Fruit fly (Drosophila melanogaster) whole organism, embryonic: Measurements from ENCODE around the gene Uggt.
A peak's percentile ranks its signal among the peaks of the same experiment; 100 is the strongest.

Experiments used
- Aef1 ChIP-seq: fragments of 200-800 bp; sonication (Bioruptor generic); IDR thresholded peaks from 3 replicates; pipeline ENCODE4 v1.3.6; 2022; ENCODE audit warnings: missing biosample characterization, missing genetic modification characterization
- CG10147 ChIP-seq: fragments of 200-800 bp; sonication (Bioruptor generic); optimal IDR thresholded peaks from 2 replicates; lab custom pipeline; 2019; ENCODE audit warnings: missing biosample characterization, mild to moderate bottlenecking, missing genetic modification characterization, moderate library complexity
- CG11093 ChIP-seq: fragments of 200-800 bp; sonication (Bioruptor generic); IDR thresholded peaks from 3 replicates; pipeline ENCODE4 v1.3.6; 2022; ENCODE audit warnings: missing biosample characterization, missing genetic modification characterization
- CG12219 ChIP-seq: fragments of 200-800 bp; sonication (Bioruptor generic); optimal IDR thresholded peaks from 3 replicates; lab custom pipeline; 2018; ENCODE audit warnings: missing biosample characterization, mild to moderate bottlenecking, missing genetic modification characterization
- CG12299 ChIP-seq: fragments of 200-800 bp; sonication (Bioruptor generic); optimal IDR thresholded peaks from 2 replicates; lab custom pipeline; 2018; ENCODE audit warnings: missing biosample characterization, mild to moderate bottlenecking, missing genetic modification characterization
- CG12391 ChIP-seq: fragments of 200-800 bp; sonication (Bioruptor generic); optimal IDR thresholded peaks from 3 replicates; lab custom pipeline; 2018; ENCODE audit warnings: missing biosample characterization, mild to moderate bottlenecking, missing genetic modification characterization, moderate library complexity
- CG15011 ChIP-seq: fragments of 200-800 bp; sonication (Bioruptor generic); optimal IDR thresholded peaks from 3 replicates; lab custom pipeline; 2018; ENCODE audit warnings: missing biosample characterization, mild to moderate bottlenecking, missing genetic modification characterization
- CG1647 ChIP-seq: fragments of 200-800 bp; sonication (Bioruptor generic); optimal IDR thresholded peaks from 3 replicates; lab custom pipeline; 2016; ENCODE audit warnings: missing biosample characterization, missing genetic modification characterization
- CG16863 ChIP-seq: fragments of 200-800 bp; sonication (Bioruptor generic); optimal IDR thresholded peaks from 3 replicates; lab custom pipeline; 2016; ENCODE audit warnings: missing biosample characterization, missing genetic modification characterization
- CG17359 ChIP-seq: fragments of 200-800 bp; sonication (Bioruptor generic); optimal IDR thresholded peaks from 3 replicates; lab custom pipeline; 2018; ENCODE audit warnings: missing biosample characterization, mild to moderate bottlenecking, missing genetic modification characterization, moderate library complexity
- CG17361 ChIP-seq: fragments of 200-800 bp; sonication (Bioruptor generic); IDR thresholded peaks from 3 replicates; pipeline ENCODE4 v1.3.6; 2022; ENCODE audit warnings: missing biosample characterization, missing genetic modification characterization
- CG17912 ChIP-seq: fragments of 200-800 bp; sonication (Bioruptor generic); optimal IDR thresholded peaks from 2 replicates; lab custom pipeline; 2018; ENCODE audit warnings: missing biosample characterization, mild to moderate bottlenecking, missing genetic modification characterization
- CG18011 ChIP-seq: fragments of 200-800 bp; sonication (Bioruptor generic); optimal IDR thresholded peaks from 2 replicates; lab custom pipeline; 2017; ENCODE audit warnings: missing biosample characterization, missing genetic modification characterization, mild to moderate bottlenecking, moderate library complexity, missing genotype
- CG1832 ChIP-seq: fragments of 200-800 bp; sonication (Bioruptor generic); optimal IDR thresholded peaks from 2 replicates; lab custom pipeline; 2017; ENCODE audit warnings: missing biosample characterization, mild to moderate bottlenecking, missing genetic modification characterization, inconsistent platforms
- CG18599 ChIP-seq: fragments of 200-800 bp; sonication (Bioruptor generic); optimal IDR thresholded peaks from 3 replicates; lab custom pipeline; 2017; ENCODE audit warnings: missing biosample characterization, missing genetic modification characterization, mild to moderate bottlenecking, moderate library complexity, missing genetic modification reagents
- CG18764 ChIP-seq: fragments of 200-800 bp; sonication (Bioruptor generic); optimal IDR thresholded peaks from 3 replicates; lab custom pipeline; 2016; ENCODE audit warnings: missing biosample characterization, missing genetic modification characterization
- CG2129 ChIP-seq: fragments of 200-800 bp; sonication (Bioruptor generic); IDR thresholded peaks from 2 replicates; pipeline ENCODE4 v1.3.6; 2022; ENCODE audit warnings: missing biosample characterization, missing genetic modification characterization; ENCODE audit not compliant: partially characterized antibody
- CG2712 ChIP-seq: fragments of 200-800 bp; optimal IDR thresholded peaks from 3 replicates; lab custom pipeline; 2019; ENCODE audit warnings: missing biosample characterization, mild to moderate bottlenecking, missing genetic modification characterization, moderate library complexity
- CG32532 ChIP-seq: fragments of 200-800 bp; sonication (Bioruptor generic); IDR thresholded peaks from 2 replicates; pipeline ENCODE4 v1.3.6; 2022; ENCODE audit warnings: missing biosample characterization, missing genetic modification characterization
- CG32767 ChIP-seq: fragments of 200-800 bp; sonication (Bioruptor generic); IDR thresholded peaks from 2 replicates; pipeline ENCODE4 v1.3.6; 2022; ENCODE audit warnings: missing biosample characterization, missing genetic modification characterization
- CG32772 ChIP-seq: fragments of 200-800 bp; sonication (Bioruptor generic); IDR thresholded peaks from 2 replicates; pipeline ENCODE4 v1.3.6; 2022; ENCODE audit warnings: missing biosample characterization, missing genetic modification characterization
- CG4854 ChIP-seq: fragments of 200-800 bp; sonication (Bioruptor generic); optimal IDR thresholded peaks from 2 replicates; lab custom pipeline; 2016; ENCODE audit warnings: missing biosample characterization, missing genetic modification characterization, inconsistent platforms
- CG5180 ChIP-seq: fragments of 200-800 bp; sonication (Bioruptor generic); optimal IDR thresholded peaks from 3 replicates; lab custom pipeline; 2017; ENCODE audit warnings: missing biosample characterization, missing genetic modification characterization, mild to moderate bottlenecking, moderate library complexity, missing genetic modification reagents
- CG5245 ChIP-seq: fragments of 200-800 bp; sonication (Bioruptor generic); optimal IDR thresholded peaks from 3 replicates; lab custom pipeline; 2016; ENCODE audit warnings: missing biosample characterization, missing genetic modification characterization
- CG6654 ChIP-seq: fragments of 200-800 bp; sonication (Bioruptor generic); optimal IDR thresholded peaks from 2 replicates; lab custom pipeline; 2017; ENCODE audit warnings: missing biosample characterization, mild to moderate bottlenecking, missing genetic modification characterization
- CG8388 ChIP-seq: fragments of 200-800 bp; sonication (Bioruptor generic); optimal IDR thresholded peaks from 2 replicates; lab custom pipeline; 2019; ENCODE audit warnings: missing biosample characterization, mild to moderate bottlenecking, missing genetic modification characterization, moderate library complexity
- CG8944 ChIP-seq: fragments of 200-800 bp; sonication (Bioruptor generic); optimal IDR thresholded peaks from 3 replicates; lab custom pipeline; 2016; ENCODE audit warnings: missing biosample characterization, missing genetic modification characterization
- CG9932 ChIP-seq: fragments of 200-800 bp; sonication (Bioruptor generic); IDR thresholded peaks from 2 replicates; pipeline ENCODE4 v1.3.6; 2022; ENCODE audit warnings: missing biosample characterization, missing genetic modification characterization
- D19A ChIP-seq: fragments of 200-800 bp; optimal IDR thresholded peaks from 3 replicates; lab custom pipeline; 2019; ENCODE audit warnings: missing biosample characterization, mild to moderate bottlenecking, missing genetic modification characterization, moderate library complexity
- Dek ChIP-seq: fragments of 200-800 bp; sonication (Bioruptor generic); optimal IDR thresholded peaks from 3 replicates; lab custom pipeline; 2019; ENCODE audit warnings: missing biosample characterization, mild to moderate bottlenecking, missing genetic modification characterization, moderate library complexity
- ERR ChIP-seq: fragments of 200-800 bp; sonication (Bioruptor generic); optimal IDR thresholded peaks from 2 replicates; lab custom pipeline; 2016; ENCODE audit warnings: missing biosample characterization, missing genetic modification characterization
- Elba2 ChIP-seq: fragments of 200-800 bp; sonication (Bioruptor generic); optimal IDR thresholded peaks from 3 replicates; lab custom pipeline; 2016; ENCODE audit warnings: missing biosample characterization, missing genetic modification characterization
- Hey ChIP-seq: fragments of 200-800 bp; sonication (Bioruptor generic); optimal IDR thresholded peaks from 3 replicates; lab custom pipeline; 2018; ENCODE audit warnings: missing biosample characterization, mild to moderate bottlenecking, missing genetic modification characterization
- Hr39 ChIP-seq: fragments of >200 bp; optimal IDR thresholded peaks from 2 replicates; lab custom pipeline; 2017
- Hr51 ChIP-seq, 2 experiments: fragments of 200-800 bp; sonication (Bioruptor generic); optimal IDR thresholded peaks; 2 replicates in 1 of 2; 3 replicates in 1 of 2; lab custom pipeline; 2016 to 2018; ENCODE audit warnings: missing biosample characterization in 2 of 2, missing genetic modification characterization in 2 of 2, mild to moderate bottlenecking in 1 of 2, moderate library complexity in 1 of 2
- Kr ChIP-seq: fragments of 200-800 bp; sonication (Bioruptor generic); optimal IDR thresholded peaks from 2 replicates; lab custom pipeline; 2017; ENCODE audit warnings: missing biosample characterization, mild to moderate bottlenecking, missing genetic modification characterization
- Lpt ChIP-seq: fragments of >200 bp; optimal IDR thresholded peaks from 2 replicates; lab custom pipeline; 2018; ENCODE audit warnings: missing biosample characterization, missing genetic modification characterization
- Nf-YA ChIP-seq: fragments of 200-800 bp; sonication (Bioruptor generic); IDR thresholded peaks from 2 replicates; pipeline ENCODE4 v1.3.6; 2022; ENCODE audit warnings: missing biosample characterization, missing genetic modification characterization
- Nf-YC ChIP-seq: fragments of 200-800 bp; optimal IDR thresholded peaks from 3 replicates; lab custom pipeline; 2019; ENCODE audit warnings: missing biosample characterization, mild to moderate bottlenecking, missing genetic modification characterization, moderate library complexity
- NfI ChIP-seq: fragments of 200-800 bp; sonication (Bioruptor generic); optimal IDR thresholded peaks from 3 replicates; lab custom pipeline; 2018; ENCODE audit warnings: missing biosample characterization, mild to moderate bottlenecking, missing genetic modification characterization, moderate library complexity
- Spps ChIP-seq: fragments of 200-800 bp; sonication (Bioruptor generic); optimal IDR thresholded peaks from 2 replicates; lab custom pipeline; 2018; ENCODE audit warnings: missing biosample characterization, mild to moderate bottlenecking, missing genetic modification characterization
- bsh ChIP-seq, 2 experiments: fragments of 200-800 bp; sonication (Bioruptor generic); optimal IDR thresholded peaks; 2 replicates each; lab custom pipeline; 2017 to 2018; ENCODE audit warnings: mild to moderate bottlenecking in 2 of 2, missing biosample characterization in 2 of 2, missing genetic modification characterization in 2 of 2, moderate library complexity in 1 of 2
- fd102C ChIP-seq: fragments of 200-800 bp; sonication (Bioruptor generic); optimal IDR thresholded peaks from 2 replicates; lab custom pipeline; 2018; ENCODE audit warnings: missing biosample characterization, mild to moderate bottlenecking, missing genetic modification characterization, moderate library complexity
- fd3F ChIP-seq: fragments of 200-800 bp; sonication (Bioruptor generic); optimal IDR thresholded peaks from 2 replicates; lab custom pipeline; 2018; ENCODE audit warnings: missing biosample characterization, mild to moderate bottlenecking, missing genetic modification characterization, moderate library complexity
- pho ChIP-seq: fragments of 200-800 bp; sonication (Bioruptor generic); optimal IDR thresholded peaks from 2 replicates; lab custom pipeline; 2016; ENCODE audit warnings: missing biosample characterization, missing genetic modification characterization
- pnt ChIP-seq: fragments of 200-800 bp; sonication (Bioruptor generic); optimal IDR thresholded peaks from 3 replicates; lab custom pipeline; 2016; ENCODE audit warnings: missing biosample characterization, missing genetic modification characterization
- rib ChIP-seq: fragments of 200-800 bp; sonication (Bioruptor generic); IDR thresholded peaks from 2 replicates; pipeline ENCODE4 v1.3.6; 2022; ENCODE audit warnings: missing biosample characterization, missing genetic modification characterization
- scrt ChIP-seq: fragments of 200-800 bp; sonication (Bioruptor generic); optimal IDR thresholded peaks from 2 replicates; lab custom pipeline; 2018; ENCODE audit warnings: missing biosample characterization, mild to moderate bottlenecking, missing genetic modification characterization, moderate library complexity
- tna ChIP-seq: fragments of 200-800 bp; sonication (Bioruptor generic); IDR thresholded peaks from 2 replicates; pipeline ENCODE4 v1.3.6; 2022; ENCODE audit warnings: missing biosample characterization, missing genetic modification characterization; ENCODE audit not compliant: partially characterized antibody
- z ChIP-seq: fragments of 200-800 bp; sonication (Bioruptor generic); IDR thresholded peaks from 3 replicates; pipeline ENCODE4 v1.3.6; 2022; ENCODE audit warnings: missing biosample characterization, missing genetic modification characterization
- zf30C ChIP-seq: fragments of 200-800 bp; sonication (Bioruptor generic); optimal IDR thresholded peaks from 3 replicates; lab custom pipeline; 2018; ENCODE audit warnings: missing biosample characterization, mild to moderate bottlenecking, missing genetic modification characterization
- zfh1 ChIP-seq: fragments of 200-800 bp; sonication (Bioruptor generic); IDR thresholded peaks from 3 replicates; pipeline ENCODE4 v1.3.6; 2022; ENCODE audit warnings: missing biosample characterization, missing genetic modification characterization

Gene Uggt

dm6 chr3L:18901411-18901810 is 28.9 kb downstream of the Uggt start, which contains the start of the genes arx and CG6843 (continued):
- TF ChIP-seq scrt (GFP tag; lab: Kevin White, UChicago) (no peak), CG4854 (GFP tag; lab: Kevin White, UChicago) (no peak), CG8944 (GFP tag; lab: Kevin White, UChicago) (no peak), CG12391 (tag; lab: Kevin White, UChicago) (peak; percentile 22), CG2129 (GFP tag; lab: Robert Waterston, UW) (peak; percentile 81), CG2712 (tag; lab: Kevin White, UChicago) (peak; percentile 6), NfI (GFP tag; lab: Kevin White, UChicago) (no peak), CG32767 (GFP tag; lab: Robert Waterston, UW) (no peak), Hey (no peak), bsh (GFP tag; optimal IDR thresholded peaks at IDR 0.05; lab: Kevin White, UChicago) (no peak), CG17361 (GFP tag; lab: Robert Waterston, UW) (no peak), pnt (GFP tag; lab: Kevin White, UChicago) (no peak), tna (GFP tag; lab: Robert Waterston, UW) (peak; percentile 88), CG17912 (GFP tag; lab: Kevin White, UChicago) (no peak), fd3F (GFP tag; lab: Kevin White, UChicago) (no peak), CG17359 (no peak), Kr (no peak), Lpt (GFP tag; lab: Kevin White, UChicago) (no peak), Nf-YC (tag; lab: Kevin White, UChicago) (no peak), CG8388 (no peak), Dek (tag; lab: Kevin White, UChicago) (no peak), CG1647 (GFP tag; lab: Kevin White, UChicago) (no peak), CG15011 (no peak), CG9932 (GFP tag; lab: Robert Waterston, UW) (peak; percentile 43; the same call in 1 of the 2 replicates), CG12219 (GFP tag; lab: Kevin White, UChicago) (no peak), zfh1 (no peak), z (no peak), CG6654 (GFP tag; lab: Kevin White, UChicago) (no peak), CG18764 (GFP tag; lab: Kevin White, UChicago) (no peak), CG18011 (GFP tag; lab: Kevin White, UChicago) (no peak), CG18599 (GFP tag; lab: Kevin White, UChicago) (no peak), rib (GFP tag; lab: Robert Waterston, UW) (no peak), Nf-YA (GFP tag; lab: Robert Waterston, UW) (no peak), ERR (GFP tag; lab: Kevin White, UChicago) (no peak), CG1832 (no peak), Aef1 (GFP tag; lab: Robert Waterston, UW) (no peak), CG5180 (no peak), CG11093 (GFP tag; lab: Robert Waterston, UW) (no peak), D19A (tag; lab: Kevin White, UChicago) (no peak), Hr39 (lab: Kevin White, UChicago) (no peak), fd102C (no peak), CG12299 (tag; lab: Kevin White, UChicago) (no peak), Hr51 (GFP tag; optimal IDR thresholded peaks at IDR 0.05; lab: Kevin White, UChicago) (no peak), pho (GFP tag; lab: Kevin White, UChicago) (no peak), Spps (tag; lab: Kevin White, UChicago) (no peak), CG10147 (no peak), CG5245 (no peak), CG32772 (GFP tag; lab: Robert Waterston, UW) (no peak), zf30C (no peak), CG16863 (GFP tag; lab: Kevin White, UChicago) (no peak), CG32532 (GFP tag; lab: Robert Waterston, UW) (no peak), Elba2 (GFP tag; lab: Kevin White, UChicago) (no peak)
